Worm (Caenorhabditis elegans) whole organism, L1 larva: Measurements from ENCODE around the gene decr-1.2.

Experiments
- C04F5.9 ChIP-seq: sonication (generic microtip); optimal IDR thresholded peaks from 2 replicates; lab custom pipeline; 2016; ENCODE audit warnings: missing genetic modification characterization, missing compliant biosample characterization
- F16B12.6 ChIP-seq: fragments of 150-350 bp; optimal IDR thresholded peaks from 2 replicates; lab custom pipeline; 2014; ENCODE audit warnings: missing biosample characterization, missing genetic modification characterization
- aha-1 ChIP-seq: fragments of 150-350 bp; optimal IDR thresholded peaks from 2 replicates; lab custom pipeline; 2014; ENCODE audit warnings: missing biosample characterization, missing genetic modification characterization
- alr-1 ChIP-seq: fragments of 200-800 bp; sonication (Bioruptor generic); optimal IDR thresholded peaks from 2 replicates; lab custom pipeline; 2018; ENCODE audit warnings: borderline replicate concordance, mild to moderate bottlenecking, missing genetic modification characterization, missing compliant biosample characterization
- aly-2 ChIP-seq: fragments of 150-350 bp; optimal IDR thresholded peaks from 2 replicates; lab custom pipeline; 2014; ENCODE audit warnings: missing biosample characterization, missing genetic modification characterization
- ama-1 ChIP-seq: fragments of 150-350 bp; optimal IDR thresholded peaks from 2 replicates; lab custom pipeline; 2014
- blmp-1 ChIP-seq: fragments of 150-350 bp; optimal IDR thresholded peaks from 2 replicates; lab custom pipeline; 2014; ENCODE audit warnings: missing biosample characterization, missing genetic modification characterization
- ceh-63 ChIP-seq: fragments of 200-800 bp; sonication (Bioruptor generic); optimal IDR thresholded peaks from 2 replicates; lab custom pipeline; 2018; ENCODE audit warnings: mild to moderate bottlenecking, missing genetic modification characterization, missing compliant biosample characterization
- ceh-8 ChIP-seq: fragments of 200-800 bp; sonication (Bioruptor generic); optimal IDR thresholded peaks from 2 replicates; lab custom pipeline; 2018; ENCODE audit warnings: mild to moderate bottlenecking, missing genetic modification characterization, moderate library complexity, missing compliant biosample characterization
- ceh-82 ChIP-seq, 3 experiments: fragments of 150-350 bp in 1 of 3; sonication (generic microtip) in 2 of 3; optimal IDR thresholded peaks; 2 replicates each; lab custom pipeline; 2014 to 2017; ENCODE audit warnings: missing biosample characterization in 3 of 3, missing genetic modification characterization in 3 of 3
- ceh-88 ChIP-seq: fragments of 200-800 bp; sonication (Bioruptor generic); IDR thresholded peaks from 2 replicates; pipeline ENCODE4 v1.3.6; 2022; ENCODE audit warnings: missing genetic modification characterization, missing compliant biosample characterization
- dpl-1 ChIP-seq, 3 experiments: fragments of 150-350 bp in 2 of 3; sonication (generic microtip) in 1 of 3; optimal IDR thresholded peaks; 2 replicates each; lab custom pipeline; 2014 to 2017; ENCODE audit warnings: missing biosample characterization in 3 of 3, missing genetic modification characterization in 3 of 3, missing genetic modification reagents in 3 of 3
- dsc-1 ChIP-seq: sonication (generic microtip); optimal IDR thresholded peaks from 2 replicates; lab custom pipeline; 2016; ENCODE audit warnings: mild to moderate bottlenecking, missing genetic modification characterization, missing compliant biosample characterization
- elt-3 ChIP-seq, 6 experiments: fragments of 150-350 bp in 1 of 6; sonication (generic microtip); optimal IDR thresholded peaks; 2 replicates each; lab custom pipeline; 2017 to 2018; ENCODE audit warnings: missing biosample characterization in 6 of 6, missing genetic modification characterization in 6 of 6, inconsistent platforms in 1 of 6
- ets-5 ChIP-seq: fragments of 200-800 bp; sonication (Bioruptor generic); IDR thresholded peaks from 2 replicates; pipeline ENCODE4 v1.3.6; 2022; ENCODE audit warnings: missing genetic modification characterization, missing compliant biosample characterization
- fkh-10 ChIP-seq: sonication (generic microtip); optimal IDR thresholded peaks from 2 replicates; lab custom pipeline; 2017; ENCODE audit warnings: missing biosample characterization, missing genetic modification reagents, missing genetic modification characterization
- fkh-4 ChIP-seq: sonication (generic microtip); optimal IDR thresholded peaks from 2 replicates; lab custom pipeline; 2016; ENCODE audit warnings: missing compliant biosample characterization, missing genetic modification characterization, borderline replicate concordance
- fkh-8 ChIP-seq: sonication (generic microtip); optimal IDR thresholded peaks from 2 replicates; lab custom pipeline; 2016; ENCODE audit warnings: mild to moderate bottlenecking, missing genetic modification characterization, missing compliant biosample characterization
- fos-1 ChIP-seq: fragments of 150-350 bp; optimal IDR thresholded peaks from 2 replicates; lab custom pipeline; 2014; ENCODE audit warnings: missing biosample characterization, missing genetic modification characterization
- hlh-17 ChIP-seq: fragments of 200-800 bp; sonication (Bioruptor generic); optimal IDR thresholded peaks from 2 replicates; lab custom pipeline; 2018; ENCODE audit warnings: missing genetic modification characterization, mild to moderate bottlenecking, missing compliant biosample characterization, moderate library complexity, borderline replicate concordance
- hlh-4 ChIP-seq: sonication (generic microtip); optimal IDR thresholded peaks from 2 replicates; lab custom pipeline; 2016; ENCODE audit warnings: mild to moderate bottlenecking, missing genetic modification characterization, missing compliant biosample characterization
- hpl-2 ChIP-seq: fragments of 150-350 bp; optimal IDR thresholded peaks from 2 replicates; lab custom pipeline; 2014; ENCODE audit warnings: missing biosample characterization, missing genetic modification reagents, missing genetic modification characterization
- jun-1 ChIP-seq: fragments of 150-350 bp; optimal IDR thresholded peaks from 2 replicates; lab custom pipeline; 2014; ENCODE audit warnings: missing biosample characterization, missing genetic modification reagents, missing genetic modification characterization
- lin-14 ChIP-seq: fragments of 200-800 bp; sonication (Bioruptor generic); optimal IDR thresholded peaks from 2 replicates; lab custom pipeline; 2018; ENCODE audit warnings: mild to moderate bottlenecking, missing genetic modification characterization, moderate library complexity, missing compliant biosample characterization
- lin-15B ChIP-seq: fragments of 150-350 bp; sonication (generic microtip); optimal IDR thresholded peaks from 3 replicates; lab custom pipeline; 2014; ENCODE audit warnings: missing biosample characterization, missing genetic modification characterization
- lin-35 ChIP-seq, 2 experiments: fragments of 150-350 bp; optimal IDR thresholded peaks; 2 replicates each; lab custom pipeline; 2014; ENCODE audit warnings: missing biosample characterization in 2 of 2, missing genetic modification characterization in 2 of 2, missing genetic modification reagents in 2 of 2
- lsy-2 ChIP-seq, 2 experiments: fragments of 150-350 bp; optimal IDR thresholded peaks; 2 replicates each; lab custom pipeline; 2014; ENCODE audit warnings: missing biosample characterization in 2 of 2, missing genetic modification characterization in 2 of 2
- mdl-1 ChIP-seq, 2 experiments: fragments of 150-350 bp; optimal IDR thresholded peaks; 2 replicates each; lab custom pipeline; 2014 to 2017; ENCODE audit warnings: missing biosample characterization in 2 of 2, missing genetic modification characterization in 2 of 2, inconsistent platforms in 1 of 2
- mef-2 ChIP-seq: fragments of 150-350 bp; optimal IDR thresholded peaks from 2 replicates; lab custom pipeline; 2014; ENCODE audit warnings: missing biosample characterization, missing genetic modification characterization
- nhr-12 ChIP-seq: sonication (generic microtip); optimal IDR thresholded peaks from 2 replicates; lab custom pipeline; 2017; ENCODE audit warnings: missing biosample characterization, missing genetic modification characterization
- nhr-19 ChIP-seq: fragments of 200-800 bp; sonication (Bioruptor generic); conservative IDR thresholded peaks from 2 replicates; pipeline ENCODE4 v1.3.6; 2022; ENCODE audit warnings: missing genetic modification characterization, missing compliant biosample characterization
- nhr-47 ChIP-seq: sonication (generic microtip); optimal IDR thresholded peaks from 2 replicates; lab custom pipeline; 2016; ENCODE audit warnings: mild to moderate bottlenecking, missing genetic modification characterization, moderate library complexity, missing compliant biosample characterization
- nhr-71 ChIP-seq: sonication (generic microtip); optimal IDR thresholded peaks from 2 replicates; lab custom pipeline; 2016; ENCODE audit warnings: mild to moderate bottlenecking, missing genetic modification characterization, moderate library complexity, missing compliant biosample characterization
- nhr-76 ChIP-seq: sonication (generic microtip); optimal IDR thresholded peaks from 2 replicates; lab custom pipeline; 2017; ENCODE audit warnings: missing biosample characterization, missing genetic modification characterization
- nhr-90 ChIP-seq: sonication (generic microtip); optimal IDR thresholded peaks from 2 replicates; lab custom pipeline; 2016; ENCODE audit warnings: mild to moderate bottlenecking, missing genetic modification characterization, missing compliant biosample characterization; ENCODE audit not compliant: poor library complexity
- pag-3 ChIP-seq: sonication (generic microtip); optimal IDR thresholded peaks from 2 replicates; lab custom pipeline; 2017; ENCODE audit warnings: missing genetic modification characterization, mild to moderate bottlenecking, missing compliant biosample characterization, antibody characterized with exemption, borderline replicate concordance; ENCODE audit not compliant: insufficient read depth
- pax-3 ChIP-seq: fragments of 200-800 bp; sonication (Bioruptor generic); optimal IDR thresholded peaks from 2 replicates; lab custom pipeline; 2018; ENCODE audit warnings: mild to moderate bottlenecking, missing genetic modification characterization, moderate library complexity, missing compliant biosample characterization
- rnt-1 ChIP-seq: sonication (generic microtip); optimal IDR thresholded peaks from 2 replicates; lab custom pipeline; 2016; ENCODE audit warnings: mild to moderate bottlenecking, missing genetic modification characterization, moderate library complexity, missing compliant biosample characterization
- snu-23 ChIP-seq: sonication (generic microtip); optimal IDR thresholded peaks from 2 replicates; lab custom pipeline; 2016; ENCODE audit warnings: missing genetic modification characterization, missing compliant biosample characterization
- sptf-1 ChIP-seq: fragments of 150-350 bp; optimal IDR thresholded peaks from 2 replicates; lab custom pipeline; 2014; ENCODE audit warnings: missing biosample characterization, missing genetic modification characterization
- swsn-7 ChIP-seq: sonication (generic microtip); optimal IDR thresholded peaks from 2 replicates; lab custom pipeline; 2016; ENCODE audit warnings: missing genetic modification characterization, missing compliant biosample characterization
- unc-30 ChIP-seq: sonication (generic microtip); optimal IDR thresholded peaks from 2 replicates; lab custom pipeline; 2017; ENCODE audit warnings: missing biosample characterization, missing genetic modification characterization
- unc-62 ChIP-seq: fragments of 150-350 bp; optimal IDR thresholded peaks from 2 replicates; lab custom pipeline; 2014; ENCODE audit warnings: missing biosample characterization, missing genetic modification reagents, missing genetic modification characterization
- unc-86 ChIP-seq: sonication (generic microtip); optimal IDR thresholded peaks from 2 replicates; lab custom pipeline; 2016; ENCODE audit warnings: missing genetic modification characterization, missing compliant biosample characterization
- vab-15 ChIP-seq: sonication (generic microtip); optimal IDR thresholded peaks from 2 replicates; lab custom pipeline; 2017; ENCODE audit warnings: missing genotype, mild to moderate bottlenecking, missing genetic modification characterization, missing compliant biosample characterization
- xbp-1 ChIP-seq: sonication (generic microtip); optimal IDR thresholded peaks from 2 replicates; lab custom pipeline; 2016; ENCODE audit warnings: missing genetic modification characterization, missing compliant biosample characterization
- zag-1 ChIP-seq: fragments of 150-350 bp; optimal IDR thresholded peaks from 2 replicates; lab custom pipeline; 2014; ENCODE audit warnings: missing biosample characterization, missing genetic modification characterization
- zip-4 ChIP-seq: fragments of 200-800 bp; sonication (Bioruptor generic); optimal IDR thresholded peaks from 2 replicates; lab custom pipeline; 2018; ENCODE audit warnings: mild to moderate bottlenecking, missing genetic modification characterization, moderate library complexity, missing compliant biosample characterization
- ztf-11 ChIP-seq, 2 experiments: sonication (generic microtip); optimal IDR thresholded peaks; 2 replicates each; lab custom pipeline; 2016 to 2017; ENCODE audit warnings: missing genetic modification characterization in 2 of 2, missing biosample characterization in 1 of 2, missing compliant biosample characterization in 1 of 2
- ztf-4 ChIP-seq: fragments of 150-350 bp; optimal IDR thresholded peaks from 2 replicates; lab custom pipeline; 2014; ENCODE audit warnings: missing biosample characterization, missing genetic modification characterization

decr-1.2 gene

DNA sequence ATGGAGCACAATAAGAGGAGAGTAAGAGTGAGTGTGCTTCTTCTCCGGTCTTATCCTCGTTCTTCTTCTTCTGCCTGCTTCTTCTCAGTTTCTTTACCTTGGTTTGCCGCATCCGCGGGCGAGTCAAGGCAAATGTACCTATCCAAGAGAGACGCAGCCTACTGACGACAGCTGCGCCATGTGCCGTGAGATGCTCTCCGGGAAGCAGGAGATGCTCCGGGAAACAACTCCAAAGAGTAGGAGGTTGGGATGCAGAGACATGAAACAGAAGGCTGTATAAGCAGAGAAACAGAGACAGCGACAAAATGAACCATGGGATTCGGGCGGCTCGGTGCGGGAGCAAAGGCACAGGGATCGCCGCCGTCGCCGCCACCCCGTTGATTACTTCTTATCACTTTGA lies 46.4 kb upstream of the decr-1.2 start (continued):
- TF ChIP-seq nhr-47, result peak; percentile 0
- TF ChIP-seq nhr-12 (tag; lab: Kevin White, UChicago), result no peak
- TF ChIP-seq ceh-82 (tag; optimal IDR thresholded peaks at IDR 0.05; lab: Kevin White, UChicago), result no peak
- no peak for TF ChIP-seq unc-86 (tag; lab: Kevin White, UChicago)
- no peak for TF ChIP-seq sptf-1
- no peak for TF ChIP-seq ztf-4 (tag; lab: Kevin White, UChicago)
- no peak for TF ChIP-seq hlh-4 (tag; lab: Kevin White, UChicago)
- no peak for TF ChIP-seq ets-5 (GFP tag; lab: Robert Waterston, UW)
- no peak for TF ChIP-seq nhr-76
- TF ChIP-seq alr-1 (tag; lab: Kevin White, UChicago), result no peak
- TF ChIP-seq ama-1 (lab: Kevin White, UChicago), result no peak
- no peak for TF ChIP-seq blmp-1 (tag; lab: Kevin White, UChicago)
- TF ChIP-seq unc-62 (GFP tag; lab: Kevin White, UChicago), result no peak
- TF ChIP-seq zag-1, result no peak
- no peak for TF ChIP-seq vab-15 (tag; lab: Kevin White, UChicago)
- TF ChIP-seq fos-1 (tag; lab: Kevin White, UChicago), result no peak
- TF ChIP-seq zip-4 (GFP tag; lab: Kevin White, UChicago), result no peak
- peak; percentile 8 for TF ChIP-seq dsc-1 (tag; lab: Kevin White, UChicago)
- no peak for TF ChIP-seq fkh-10 (GFP tag; lab: Kevin White, UChicago)
- TF ChIP-seq aha-1 (tag; lab: Kevin White, UChicago), result no peak
- no peak for TF ChIP-seq mef-2 (tag; lab: Kevin White, UChicago)
- TF ChIP-seq xbp-1, result no peak
- TF ChIP-seq lin-35 (GFP tag; optimal IDR thresholded peaks at IDR 0.05; lab: Kevin White, UChicago), result no peak
- TF ChIP-seq aly-2 (tag; lab: Kevin White, UChicago), result no peak
- no peak for TF ChIP-seq nhr-90 (tag; lab: Kevin White, UChicago)
- TF ChIP-seq dpl-1 (GFP tag; optimal IDR thresholded peaks at IDR 0.05; lab: Kevin White, UChicago), result no peak
- TF ChIP-seq pax-3, result no peak
- TF ChIP-seq jun-1 (tag; lab: Kevin White, UChicago), result no peak
- no peak for TF ChIP-seq unc-30
- TF ChIP-seq lin-14 (GFP tag; lab: Kevin White, UChicago), result peak; percentile 78
- no peak for TF ChIP-seq hpl-2 (GFP tag; lab: Kevin White, UChicago)
- peak; percentile 41 for TF ChIP-seq nhr-19 (GFP tag; lab: Robert Waterston, UW)
- no peak for TF ChIP-seq C04F5.9
- TF ChIP-seq lin-15B (tag; lab: Kevin White, UChicago), result no peak
- TF ChIP-seq ztf-11 (tag; optimal IDR thresholded peaks at IDR 0.05; lab: Kevin White, UChicago), result no peak
- peak; percentile 56 for TF ChIP-seq snu-23 (GFP tag; lab: Kevin White, UChicago)
- TF ChIP-seq ceh-88, result no peak
- TF ChIP-seq rnt-1 (tag; lab: Kevin White, UChicago), result peak; percentile 74
- no peak for TF ChIP-seq fkh-8 (tag; lab: Kevin White, UChicago)

ce11 chrII:8504074-8504724 lies 41.2 kb upstream of the decr-1.2 start:
- TF ChIP-seq nhr-71 (tag; lab: Kevin White, UChicago), result peak; percentile 23
- TF ChIP-seq F16B12.6 (tag; lab: Kevin White, UChicago), result no peak
- TF ChIP-seq dsc-1 (tag; lab: Kevin White, UChicago), result no peak
- TF ChIP-seq lsy-2 (tag; optimal IDR thresholded peaks at IDR 0.05; lab: Kevin White, UChicago), result peak in 1 of 2 experiments; percentile 13
- TF ChIP-seq lin-14 (GFP tag; lab: Kevin White, UChicago), result peak; percentile 58
- TF ChIP-seq C04F5.9, result no peak
- TF ChIP-seq nhr-90 (tag; lab: Kevin White, UChicago), result no peak
- no peak for TF ChIP-seq mdl-1 (tag; optimal IDR thresholded peaks at IDR 0.05; lab: Kevin White, UChicago)
- TF ChIP-seq ceh-63 (GFP tag; lab: Kevin White, UChicago), result no peak
- no peak for TF ChIP-seq pag-3 (tag; lab: Kevin White, UChicago)
- TF ChIP-seq elt-3 (tag; optimal IDR thresholded peaks at IDR 0.05; lab: Kevin White, UChicago), result no peak
- no peak for TF ChIP-seq ceh-8 (GFP tag; lab: Kevin White, UChicago)
- TF ChIP-seq fkh-4 (tag; lab: Kevin White, UChicago), result no peak
- no peak for TF ChIP-seq pax-3
- TF ChIP-seq jun-1 (tag; lab: Kevin White, UChicago), result no peak
- TF ChIP-seq ceh-82 (tag; optimal IDR thresholded peaks at IDR 0.05; lab: Kevin White, UChicago), result no peak
- no peak for TF ChIP-seq unc-86 (tag; lab: Kevin White, UChicago)
- TF ChIP-seq swsn-7, result no peak
- no peak for TF ChIP-seq hlh-17 (GFP tag; lab: Kevin White, UChicago)
- TF ChIP-seq zip-4 (GFP tag; lab: Kevin White, UChicago), result no peak
